Worm (Caenorhabditis elegans): ENCODE data around the gene npr-41.

DNA sequence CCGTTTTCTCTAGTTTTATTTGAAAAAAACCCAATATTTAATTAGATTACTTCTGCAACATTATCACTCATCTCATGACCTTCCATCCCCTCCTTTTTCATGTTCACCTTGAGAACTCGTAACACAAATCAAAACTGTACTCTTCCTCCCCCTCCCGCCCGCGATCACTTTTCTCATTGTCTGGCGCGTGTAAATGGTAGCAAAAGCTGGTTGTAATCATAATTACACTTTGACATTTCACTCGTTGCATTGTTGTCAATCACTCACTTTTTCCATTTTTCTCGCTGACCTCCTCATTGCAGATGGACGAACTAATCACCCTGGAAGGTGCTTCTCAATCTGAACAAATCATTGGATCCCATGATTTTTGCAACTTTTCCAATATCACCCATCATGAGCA lies at the start of gene npr-41:
- TF ChIP-seq him-1 (tag; optimal IDR thresholded peaks at IDR 0.05) (no peak), W03F9.2 (tag; optimal IDR thresholded peaks at IDR 0.05) (no peak), dao-5 (tag; optimal IDR thresholded peaks at IDR 0.05) (no peak)
